Worm (Caenorhabditis elegans) whole organism, young adult: ENCODE data around the gene F20E11.17.

Source experiments
- B0336.3 ChIP-seq: fragments of 200-800 bp; sonication (Bioruptor generic); IDR thresholded peaks from 2 replicates; pipeline ENCODE4 v1.3.6; 2022; ENCODE audit warnings: missing genetic modification characterization, missing compliant biosample characterization
- D2030.7 ChIP-seq: fragments of 200-800 bp; sonication (Bioruptor generic); IDR thresholded peaks from 2 replicates; pipeline ENCODE4 v1.3.6; 2022; ENCODE audit warnings: missing genetic modification reagents, missing genetic modification characterization, missing compliant biosample characterization
- F10E7.11 ChIP-seq: sonication (generic microtip); optimal IDR thresholded peaks from 2 replicates; lab custom pipeline; 2017; ENCODE audit warnings: mild to moderate bottlenecking, missing genetic modification characterization, moderate library complexity, missing compliant biosample characterization
- F33H1.4 ChIP-seq: fragments of 200-800 bp; sonication (Bioruptor generic); IDR thresholded peaks from 2 replicates; pipeline ENCODE4 v1.3.6; 2022; ENCODE audit warnings: missing genetic modification reagents, missing genetic modification characterization, missing compliant biosample characterization
- F37B4.10 ChIP-seq: fragments of 200-800 bp; sonication (Bioruptor generic); IDR thresholded peaks from 2 replicates; pipeline ENCODE4 v1.3.6; 2022; ENCODE audit warnings: missing genetic modification characterization, missing compliant biosample characterization
- K12H6.12 ChIP-seq: fragments of 200-800 bp; sonication (Bioruptor generic); optimal IDR thresholded peaks from 2 replicates; lab custom pipeline; 2018; ENCODE audit warnings: mild to moderate bottlenecking, missing genetic modification characterization, missing compliant biosample characterization
- T07F8.4 ChIP-seq: sonication (generic microtip); optimal IDR thresholded peaks from 2 replicates; lab custom pipeline; 2016; ENCODE audit warnings: mild to moderate bottlenecking, missing genetic modification characterization, moderate library complexity, missing compliant biosample characterization
- T26A5.8 ChIP-seq: sonication (generic microtip); optimal IDR thresholded peaks from 2 replicates; lab custom pipeline; 2016; ENCODE audit warnings: missing genetic modification characterization, missing compliant biosample characterization
- Y53G8AR.9 ChIP-seq: fragments of 200-800 bp; sonication (Bioruptor generic); conservative IDR thresholded peaks from 2 replicates; pipeline ENCODE4 v1.3.6; 2022; ENCODE audit warnings: missing genetic modification reagents, missing genetic modification characterization, missing compliant biosample characterization
- Y67H2A.10 ChIP-seq: fragments of 200-800 bp; sonication (Bioruptor generic); conservative IDR thresholded peaks from 2 replicates; pipeline ENCODE4 v1.3.6; 2022; ENCODE audit warnings: missing genetic modification reagents, missing genetic modification characterization, missing compliant biosample characterization
- Y79H2A.3 ChIP-seq: fragments of 200-800 bp; sonication (Bioruptor generic); conservative IDR thresholded peaks from 2 replicates; pipeline ENCODE4 v1.3.6; 2022; ENCODE audit warnings: missing genetic modification reagents, missing genetic modification characterization, missing compliant biosample characterization
- akir-1 ChIP-seq: fragments of 200-800 bp; sonication (Bioruptor generic); optimal IDR thresholded peaks from 2 replicates; lab custom pipeline; 2018; ENCODE audit warnings: mild to moderate bottlenecking, missing genetic modification characterization, moderate library complexity, missing compliant biosample characterization
- aptf-3 ChIP-seq: fragments of 200-800 bp; sonication (Bioruptor generic); IDR thresholded peaks from 2 replicates; pipeline ENCODE4 v1.3.6; 2022; ENCODE audit warnings: missing genetic modification characterization, missing compliant biosample characterization
- atf-7 ChIP-seq: sonication (generic microtip); optimal IDR thresholded peaks from 2 replicates; lab custom pipeline; 2017; ENCODE audit warnings: mild to moderate bottlenecking, missing genetic modification characterization, missing compliant biosample characterization
- attf-3 ChIP-seq: fragments of 200-800 bp; sonication (Bioruptor generic); conservative IDR thresholded peaks from 2 replicates; pipeline ENCODE4 v1.3.6; 2022; ENCODE audit warnings: missing genetic modification reagents, missing genetic modification characterization, missing compliant biosample characterization
- bed-2 ChIP-seq: fragments of 200-800 bp; sonication (Bioruptor generic); IDR thresholded peaks from 2 replicates; pipeline ENCODE4 v1.3.6; 2022; ENCODE audit warnings: missing genetic modification reagents, missing genetic modification characterization, missing compliant biosample characterization
- ceh-27 ChIP-seq: fragments of 200-800 bp; sonication (Bioruptor generic); optimal IDR thresholded peaks from 2 replicates; lab custom pipeline; 2018; ENCODE audit warnings: mild to moderate bottlenecking, missing genetic modification characterization, moderate library complexity, missing compliant biosample characterization
- ceh-79 ChIP-seq: sonication (generic microtip); optimal IDR thresholded peaks from 2 replicates; lab custom pipeline; 2017; ENCODE audit warnings: mild to moderate bottlenecking, missing genetic modification characterization, missing compliant biosample characterization
- dox-1 ChIP-seq: fragments of 200-800 bp; sonication (Bioruptor generic); IDR thresholded peaks from 2 replicates; pipeline ENCODE4 v1.3.6; 2022; ENCODE audit warnings: missing genetic modification reagents, missing genetic modification characterization, missing compliant biosample characterization
- dpl-1 ChIP-seq: fragments of 150-350 bp; optimal IDR thresholded peaks from 2 replicates; lab custom pipeline; 2014; ENCODE audit warnings: missing biosample characterization, missing genetic modification reagents, missing genetic modification characterization
- egrh-3 ChIP-seq: fragments of 200-800 bp; sonication (Bioruptor generic); IDR thresholded peaks from 2 replicates; pipeline ENCODE4 v1.3.6; 2022; ENCODE audit warnings: missing genetic modification reagents, missing genetic modification characterization, missing compliant biosample characterization
- ekl-4 ChIP-seq: fragments of 200-800 bp; sonication (Bioruptor generic); IDR thresholded peaks from 2 replicates; pipeline ENCODE4 v1.3.6; 2022; ENCODE audit warnings: missing genetic modification reagents, missing genetic modification characterization, missing compliant biosample characterization
- ets-4 ChIP-seq: fragments of 200-800 bp; sonication (Bioruptor generic); optimal IDR thresholded peaks from 2 replicates; lab custom pipeline; 2018; ENCODE audit warnings: mild to moderate bottlenecking, missing genetic modification characterization, missing compliant biosample characterization
- fkh-3 ChIP-seq: sonication (generic microtip); optimal IDR thresholded peaks from 2 replicates; lab custom pipeline; 2016; ENCODE audit warnings: mild to moderate bottlenecking, missing genetic modification characterization, missing compliant biosample characterization
- hsf-1 ChIP-seq: fragments of 200-800 bp; sonication (Bioruptor generic); IDR thresholded peaks from 2 replicates; pipeline ENCODE4 v1.3.6; 2022; ENCODE audit warnings: missing genetic modification reagents, missing genetic modification characterization, missing compliant biosample characterization
- lag-1 ChIP-seq: fragments of 200-800 bp; sonication (Bioruptor generic); IDR thresholded peaks from 2 replicates; pipeline ENCODE4 v1.3.6; 2022; ENCODE audit warnings: missing genetic modification reagents, missing genetic modification characterization, missing compliant biosample characterization
- let-607 ChIP-seq, 2 experiments: fragments of 200-800 bp in 1 of 2; sonication (Bioruptor generic) in 1 of 2; sonication (generic microtip) in 1 of 2; optimal IDR thresholded peaks; 2 replicates each; lab custom pipeline; 2016 to 2018; ENCODE audit warnings: mild to moderate bottlenecking in 2 of 2, missing compliant biosample characterization in 2 of 2, missing genetic modification characterization in 2 of 2, moderate library complexity in 2 of 2, missing genotype in 1 of 2
- lin-54 ChIP-seq: fragments of 200-800 bp; sonication (Bioruptor generic); optimal IDR thresholded peaks from 2 replicates; lab custom pipeline; 2018; ENCODE audit warnings: mild to moderate bottlenecking, missing genetic modification characterization, missing compliant biosample characterization
- lsy-27 ChIP-seq: sonication (generic microtip); optimal IDR thresholded peaks from 2 replicates; lab custom pipeline; 2017; ENCODE audit warnings: missing genetic modification characterization, mild to moderate bottlenecking, missing compliant biosample characterization, antibody characterized with exemption, missing genotype, borderline replicate concordance; ENCODE audit not compliant: insufficient read depth
- madf-10 ChIP-seq: sonication (generic microtip); optimal IDR thresholded peaks from 2 replicates; lab custom pipeline; 2016; ENCODE audit warnings: mild to moderate bottlenecking, missing genetic modification characterization, missing compliant biosample characterization
- madf-3 ChIP-seq: fragments of 200-800 bp; sonication (Bioruptor generic); IDR thresholded peaks from 2 replicates; pipeline ENCODE4 v1.3.6; 2022; ENCODE audit warnings: missing genetic modification reagents, missing genetic modification characterization, missing compliant biosample characterization
- mel-28 ChIP-seq: sonication (generic microtip); optimal IDR thresholded peaks from 2 replicates; lab custom pipeline; 2016; ENCODE audit warnings: borderline replicate concordance, mild to moderate bottlenecking, missing genetic modification characterization, missing compliant biosample characterization
- nhr-120 ChIP-seq: fragments of 200-800 bp; sonication (Bioruptor generic); IDR thresholded peaks from 2 replicates; pipeline ENCODE4 v1.3.6; 2022; ENCODE audit warnings: missing genetic modification characterization, missing compliant biosample characterization
- nhr-179 ChIP-seq: sonication (generic microtip); optimal IDR thresholded peaks from 2 replicates; lab custom pipeline; 2016; ENCODE audit warnings: mild to moderate bottlenecking, missing genetic modification characterization, missing compliant biosample characterization
- nhr-80 ChIP-seq: sonication (generic microtip); optimal IDR thresholded peaks from 2 replicates; lab custom pipeline; 2016; ENCODE audit warnings: missing genetic modification characterization, missing compliant biosample characterization
- pha-4 ChIP-seq: fragments of 150-350 bp; sonication (generic microtip); optimal IDR thresholded peaks from 2 replicates; lab custom pipeline; 2014; ENCODE audit warnings: missing biosample characterization, missing genetic modification reagents, missing genetic modification characterization
- snpc-3.4 ChIP-seq: sonication (generic microtip); optimal IDR thresholded peaks from 2 replicates; lab custom pipeline; 2017; ENCODE audit warnings: missing genetic modification characterization, mild to moderate bottlenecking, missing compliant biosample characterization, antibody characterized with exemption, moderate library complexity, missing genotype, missing genetic modification reagents
- somi-1 ChIP-seq: fragments of 200-800 bp; sonication (Bioruptor generic); optimal IDR thresholded peaks from 2 replicates; lab custom pipeline; 2018; ENCODE audit warnings: mild to moderate bottlenecking, missing genetic modification characterization, missing compliant biosample characterization
- zim-3 ChIP-seq: sonication (generic microtip); optimal IDR thresholded peaks from 2 replicates; lab custom pipeline; 2017; ENCODE audit warnings: mild to moderate bottlenecking, missing genetic modification characterization, moderate library complexity, missing compliant biosample characterization
- ztf-22 ChIP-seq: fragments of 200-800 bp; sonication (Bioruptor generic); optimal IDR thresholded peaks from 2 replicates; lab custom pipeline; 2018; ENCODE audit warnings: mild to moderate bottlenecking, missing genetic modification characterization, moderate library complexity, missing compliant biosample characterization
- ztf-28 ChIP-seq: fragments of 200-800 bp; sonication (Bioruptor generic); IDR thresholded peaks from 2 replicates; pipeline ENCODE4 v1.3.6; 2022; ENCODE audit warnings: missing genetic modification reagents, missing genetic modification characterization, missing compliant biosample characterization

F20E11.17 gene

ce11 chrV:17496071-17496470 lies 27.0 kb upstream of the F20E11.17 start, which contains the start of gene srh-118 (continued):
- TF ChIP-seq nhr-179 (tag; lab: Kevin White, UChicago) (no peak), madf-3 (GFP tag; lab: Robert Waterston, UW) (no peak)

DNA sequence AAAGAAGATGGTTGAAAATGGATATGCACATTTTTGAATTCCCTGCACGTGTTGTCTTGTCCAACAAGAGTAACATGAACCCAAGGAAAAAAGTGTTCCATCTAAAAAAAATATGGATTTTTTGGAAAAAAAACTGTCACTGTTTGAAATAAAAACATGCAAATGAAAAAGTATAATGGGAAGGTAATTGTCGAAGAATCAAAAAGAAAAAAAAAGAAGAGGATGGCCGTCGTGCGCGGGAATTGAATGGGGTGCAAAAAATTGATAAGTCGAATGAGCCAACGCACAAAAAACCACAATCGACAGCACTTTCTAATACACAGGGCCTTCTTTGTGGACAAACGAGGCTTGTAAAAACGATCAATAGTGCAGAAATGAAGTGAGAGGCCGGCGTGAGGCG lies 24.7 kb upstream of the F20E11.17 start, which contains the start of gene fbxa-102:
Gene fbxa-102, minus strand, starts transcription at position 101 of the 400 bp plus-strand sequence.
- TF ChIP-seq zim-3 (tag; lab: Kevin White, UChicago) (no peak), Y79H2A.3 (GFP tag; lab: Robert Waterston, UW) (no peak), F33H1.4 (GFP tag; lab: Robert Waterston, UW) (no peak), ztf-28 (GFP tag; lab: Robert Waterston, UW) (no peak), ceh-79 (no peak), lin-54 (GFP tag; lab: Kevin White, UChicago) (no peak), pha-4 (tag; lab: Kevin White, UChicago) (no peak), nhr-80 (tag; lab: Kevin White, UChicago) (no peak), ceh-27 (GFP tag; lab: Kevin White, UChicago) (no peak), T07F8.4 (tag; lab: Kevin White, UChicago) (no peak), egrh-3 (no peak), ekl-4 (GFP tag; lab: Robert Waterston, UW) (no peak), F10E7.11 (tag; lab: Kevin White, UChicago) (no peak), F37B4.10 (GFP tag; lab: Robert Waterston, UW) (no peak), dpl-1 (no peak), somi-1 (GFP tag; lab: Kevin White, UChicago) (no peak), let-607 (tag; optimal IDR thresholded peaks at IDR 0.05; lab: Kevin White, UChicago) (no peak), lsy-27 (no peak)

ce11 chrV:17486034-17486433 lies 17.0 kb upstream of the F20E11.17 start, which contains the start of gene scl-24:
TSS of gene scl-24 (plus strand) at chrV:17486334.
- TF ChIP-seq T07F8.4 (tag; lab: Kevin White, UChicago) (no peak), akir-1 (GFP tag; lab: Kevin White, UChicago) (no peak), mel-28 (tag; lab: Kevin White, UChicago) (no peak), F10E7.11 (tag; lab: Kevin White, UChicago) (no peak)

DNA sequence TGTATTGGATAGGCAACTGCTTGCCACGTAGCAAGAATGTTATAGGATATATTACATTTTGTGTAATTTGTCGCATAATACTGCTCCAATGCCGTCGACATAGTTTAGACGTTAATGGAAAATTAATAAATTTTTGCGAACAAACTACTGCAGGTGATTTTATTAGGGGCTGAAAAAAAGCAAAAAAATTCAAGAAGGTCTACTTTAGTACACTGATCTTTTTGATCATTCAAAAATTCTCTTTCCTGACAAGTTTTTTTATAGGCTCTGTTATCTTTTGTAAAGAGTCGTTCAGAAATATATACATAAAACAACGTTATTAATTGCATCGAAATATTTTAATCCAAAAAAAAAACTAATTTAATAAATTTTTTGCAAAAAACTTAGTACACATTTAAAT lies 16.0 kb upstream of the F20E11.17 start, which contains the start of gene srh-111:
Gene srh-111, minus strand, starts transcription at position 101 of the 400 bp plus-strand sequence.
- no peak for TF ChIP-seq bed-2
- no peak for TF ChIP-seq madf-10 (tag; lab: Kevin White, UChicago)
- no peak for TF ChIP-seq dox-1 (GFP tag; lab: Robert Waterston, UW)
- TF ChIP-seq T26A5.8 (tag; lab: Kevin White, UChicago): no peak

DNA sequence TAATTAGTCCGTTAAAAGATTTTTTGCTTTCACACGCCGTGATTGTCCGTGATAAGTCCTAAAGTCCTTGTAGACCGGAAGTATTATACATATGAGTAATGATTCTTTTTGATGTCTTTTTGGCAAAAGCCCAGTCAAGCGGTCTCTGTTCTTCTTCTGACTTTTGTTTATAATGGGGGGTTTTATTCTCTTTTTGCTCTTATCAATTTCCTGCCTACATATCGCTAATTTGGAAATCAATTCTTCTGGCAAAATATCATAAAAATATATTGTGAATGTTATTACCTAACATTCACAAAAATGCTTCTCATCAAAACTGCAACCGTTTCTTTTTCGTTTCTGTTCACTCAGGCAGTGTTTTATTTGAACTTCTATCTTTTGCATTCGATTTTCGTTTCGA lies 7.4 kb upstream of the F20E11.17 start, which contains the start of gene srbc-61:
Gene srbc-61, plus strand, starts transcription at position 301 of the 400 bp plus-strand sequence.
- no peak for TF ChIP-seq B0336.3
- TF ChIP-seq attf-3 (GFP tag; lab: Robert Waterston, UW): no peak
- TF ChIP-seq nhr-120 (GFP tag; lab: Robert Waterston, UW): no peak
- no peak for TF ChIP-seq snpc-3.4
- TF ChIP-seq Y53G8AR.9: no peak
- TF ChIP-seq aptf-3: no peak
- no peak for TF ChIP-seq K12H6.12 (tag; lab: Kevin White, UChicago)
- no peak for TF ChIP-seq fkh-3 (tag; lab: Kevin White, UChicago)
- TF ChIP-seq hsf-1 (GFP tag; lab: Robert Waterston, UW): no peak
- TF ChIP-seq ets-4 (GFP tag; lab: Kevin White, UChicago): no peak
- no peak for TF ChIP-seq D2030.7
- TF ChIP-seq ztf-22: no peak
- TF ChIP-seq atf-7 (tag; lab: Kevin White, UChicago): no peak
- no peak for TF ChIP-seq lag-1 (GFP tag; lab: Robert Waterston, UW)
- no peak for TF ChIP-seq Y67H2A.10 (GFP tag; lab: Robert Waterston, UW)
- no peak for TF ChIP-seq madf-10 (tag; lab: Kevin White, UChicago)
- TF ChIP-seq F33H1.4 (GFP tag; lab: Robert Waterston, UW): no peak
